Fruit fly (Drosophila melanogaster): ENCODE data around the gene CG12985.

CG12985 gene

dm6 chrX:17844623-17845022, 38.9 kb upstream of the CG12985 start, which contains the start of the genes CG8142 and Ucp4A (continued):
- TF ChIP-seq Dbx (GFP tag; IDR thresholded peaks at IDR 0.05) (peak; percentile 92; the same call in 2 of the 3 replicates), CG8089 (GFP tag; optimal IDR thresholded peaks at IDR 0.05) (peak; percentile 30), CG11398 (GFP tag; optimal IDR thresholded peaks at IDR 0.05) (no peak), CG12769 (tag; optimal IDR thresholded peaks at IDR 0.05) (no peak), Neu2 (GFP tag; optimal IDR thresholded peaks at IDR 0.05; ENCODE audit: borderline replicate concordance) (no peak), CG3847 (GFP tag; IDR thresholded peaks at IDR 0.05) (peak; percentile 98), crp (GFP tag; optimal IDR thresholded peaks at IDR 0.05) (peak in 1 of 2 experiments; percentile 61), CG15073 (GFP tag; optimal IDR thresholded peaks at IDR 0.05) (peak; percentile 53), CTCF (GFP tag; optimal IDR thresholded peaks at IDR 0.05) (no peak), CG31388 (GFP tag; optimal IDR thresholded peaks at IDR 0.05) (peak; percentile 83), CG17612 (GFP tag; IDR thresholded peaks at IDR 0.05) (peak; percentile 79), HLH4C (GFP tag; IDR thresholded peaks at IDR 0.05; ENCODE audit: partially characterized antibody) (no peak), CG9609 (GFP tag; optimal IDR thresholded peaks at IDR 0.05) (peak; percentile 48), Oli (tag; optimal IDR thresholded peaks at IDR 0.05) (peak; percentile 89), mam (GFP tag; optimal IDR thresholded peaks at IDR 0.05) (peak; percentile 71), sens-2 (GFP tag; IDR thresholded peaks at IDR 0.05) (peak; percentile 87), zf30C (GFP tag; optimal IDR thresholded peaks at IDR 0.05) (peak; percentile 91), CG11247 (GFP tag; IDR thresholded peaks at IDR 0.05) (peak; percentile 93), sim (GFP tag; IDR thresholded peaks at IDR 0.05) (peak; percentile 91), bbx (GFP tag; IDR thresholded peaks at IDR 0.05; ENCODE audit: partially characterized antibody) (no peak), CG15479 (GFP tag; optimal IDR thresholded peaks at IDR 0.05) (no peak), CG2116 (GFP tag; optimal IDR thresholded peaks at IDR 0.05) (peak; percentile 76), CG18011 (GFP tag; optimal IDR thresholded peaks at IDR 0.05) (peak; percentile 69), rib (GFP tag; IDR thresholded peaks at IDR 0.05) (peak; percentile 77), CG7556 (GFP tag; optimal IDR thresholded peaks at IDR 0.05) (peak; percentile 87), CG2120 (GFP tag; optimal IDR thresholded peaks at IDR 0.05) (peak; percentile 85), cato (GFP tag; optimal IDR thresholded peaks at IDR 0.05; ENCODE audit: borderline replicate concordance) (peak; percentile 86), btn (GFP tag; optimal IDR thresholded peaks at IDR 0.05) (no peak), CG33557 (GFP tag; optimal IDR thresholded peaks at IDR 0.05) (peak; percentile 80), CG7987 (GFP tag; optimal IDR thresholded peaks at IDR 0.05) (peak; percentile 9), C15 (GFP tag; IDR thresholded peaks at IDR 0.05) (peak; percentile 89), CG1602 (GFP tag; optimal IDR thresholded peaks at IDR 0.05) (peak; percentile 94), Ptx1 (GFP tag; IDR thresholded peaks at IDR 0.05) (peak; percentile 98), CG8765 (GFP tag; IDR thresholded peaks at IDR 0.05) (peak; percentile 88), NC2β (GFP tag; optimal IDR thresholded peaks at IDR 0.05) (no peak), CG30020 (tag; optimal IDR thresholded peaks at IDR 0.05) (peak; percentile 76), CG7963 (GFP tag; IDR thresholded peaks at IDR 0.05; ENCODE audit: partially characterized antibody) (no peak)

- TF ChIP-seq corto (GFP tag; optimal IDR thresholded peaks at IDR 0.05) (no peak), mirr (GFP tag; optimal IDR thresholded peaks at IDR 0.05) (peak; percentile 31), pfk (GFP tag; optimal IDR thresholded peaks at IDR 0.05) (no peak), org-1 (GFP tag; optimal IDR thresholded peaks at IDR 0.05) (no peak), sens (GFP tag) (peak; percentile 16), PHDP (tag; optimal IDR thresholded peaks at IDR 0.05) (peak; percentile 12), ftz-f1 (GFP tag; optimal IDR thresholded peaks at IDR 0.05) (peak; percentile 37), CG10543 (GFP tag; optimal IDR thresholded peaks at IDR 0.05) (peak; percentile 4), CG6813 (GFP tag; optimal IDR thresholded peaks at IDR 0.05) (peak; percentile 28), HmgZ (tag; optimal IDR thresholded peaks at IDR 0.05) (peak; percentile 17), sug (tag; optimal IDR thresholded peaks at IDR 0.05) (peak; percentile 78), GATAe (GFP tag; conservative IDR thresholded peaks at IDR 0.05) (peak; percentile 29; the same call in 1 of the 2 replicates), cg (GFP tag; optimal IDR thresholded peaks at IDR 0.05) (peak; percentile 19), exex (tag; optimal IDR thresholded peaks at IDR 0.05) (peak; percentile 60), grn (GFP tag; optimal IDR thresholded peaks at IDR 0.05) (peak; percentile 44), CG34376 (GFP tag; optimal IDR thresholded peaks at IDR 0.05) (peak; percentile 86)
Measured at dm6 chrX:17845820-17846379, 37.6 kb upstream of the CG12985 start.

Data from whole organism, embryonic.